Fruit fly (Drosophila melanogaster): ENCODE data around the gene yrt.

DNA sequence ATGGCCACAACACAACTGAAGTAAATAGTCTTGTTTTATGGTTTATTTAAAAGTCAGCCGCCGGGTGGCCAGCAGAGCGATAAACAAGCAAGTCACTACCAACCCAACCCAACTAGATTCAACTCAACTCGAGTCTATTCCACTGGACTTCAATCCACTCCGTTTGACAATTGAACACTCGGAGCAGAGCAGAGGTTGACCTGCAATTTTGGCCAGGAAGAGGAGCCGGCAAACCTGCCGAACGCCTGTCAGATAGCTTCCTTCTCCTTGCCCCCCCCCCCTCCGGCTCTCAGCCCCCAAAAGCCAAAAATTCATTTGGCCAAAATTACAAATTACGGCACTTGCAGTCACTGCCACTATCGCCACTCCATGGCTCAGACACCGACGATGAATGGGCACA, 47.5 kb upstream of the yrt start:
- no peak for TF ChIP-seq Crg-1 (GFP tag; optimal IDR thresholded peaks at IDR 0.05)
- no peak for TF ChIP-seq Clk (GFP tag; optimal IDR thresholded peaks at IDR 0.05)
- TF ChIP-seq Hr96 (GFP tag; optimal IDR thresholded peaks at IDR 0.05), result no peak
- TF ChIP-seq CG5204 (GFP tag; optimal IDR thresholded peaks at IDR 0.05), result no peak
- no peak for TF ChIP-seq CG33017 (tag; optimal IDR thresholded peaks at IDR 0.05)
- no peak for TF ChIP-seq bab1 (GFP tag; optimal IDR thresholded peaks at IDR 0.05)
- TF ChIP-seq Mnt (GFP tag; optimal IDR thresholded peaks at IDR 0.05), result no peak
- no peak for TF ChIP-seq CG7045 (GFP tag; optimal IDR thresholded peaks at IDR 0.05)
- no peak for TF ChIP-seq cic (GFP tag; optimal IDR thresholded peaks at IDR 0.05)
